Worm (Caenorhabditis elegans): ENCODE measurements around the gene F08H9.3.

ce11 chrV:14480533-14480932 is 17.4 kb upstream of the F08H9.3 start:
- TF ChIP-seq F39B2.1 (GFP tag; IDR thresholded peaks at IDR 0.05) (no peak), ZK185.1 (tag; optimal IDR thresholded peaks at IDR 0.05; ENCODE audit: poor library complexity, severe bottlenecking) (no peak), efl-1 (GFP tag; optimal IDR thresholded peaks at IDR 0.05) (no peak), madf-3 (GFP tag; IDR thresholded peaks at IDR 0.05) (no peak)

All from whole organism, young adult.